Fruit fly (Drosophila melanogaster) whole organism, prepupa: ENCODE data around the gene CadN2.

Experiments used
- Blimp-1 ChIP-seq: fragments of 200-800 bp; sonication (Bioruptor generic); optimal IDR thresholded peaks from 3 replicates; lab custom pipeline; 2017; ENCODE audit warnings: missing biosample characterization, missing genetic modification characterization, mild to moderate bottlenecking, moderate library complexity, missing genetic modification reagents
- CG1621 ChIP-seq: fragments of 200-800 bp; sonication (Bioruptor generic); optimal IDR thresholded peaks from 3 replicates; lab custom pipeline; 2018; ENCODE audit warnings: missing biosample characterization, mild to moderate bottlenecking, missing genetic modification characterization
- CG4318 ChIP-seq: fragments of 200-800 bp; sonication (Bioruptor generic); optimal IDR thresholded peaks from 3 replicates; lab custom pipeline; 2017; ENCODE audit warnings: missing biosample characterization, mild to moderate bottlenecking, missing genetic modification characterization
- CG6163 ChIP-seq: fragments of 200-800 bp; sonication (Bioruptor generic); IDR thresholded peaks from 3 replicates; pipeline ENCODE4 v1.3.6; 2022; ENCODE audit warnings: missing biosample characterization, missing genetic modification characterization
- CG6854 ChIP-seq: fragments of 200-800 bp; sonication (Bioruptor generic); optimal IDR thresholded peaks from 2 replicates; lab custom pipeline; 2017; ENCODE audit warnings: missing biosample characterization, mild to moderate bottlenecking, missing genetic modification characterization
- CG8632 ChIP-seq: fragments of 200-800 bp; sonication (Bioruptor generic); optimal IDR thresholded peaks from 3 replicates; lab custom pipeline; 2016; ENCODE audit warnings: missing biosample characterization, missing genetic modification characterization
- Gug ChIP-seq: fragments of 200-800 bp; sonication (Bioruptor generic); IDR thresholded peaks from 2 replicates; pipeline ENCODE4 v1.3.6; 2022; ENCODE audit warnings: missing biosample characterization, missing genetic modification characterization
- Lpt ChIP-seq: fragments of 200-800 bp; sonication (Bioruptor generic); optimal IDR thresholded peaks from 3 replicates; lab custom pipeline; 2016; ENCODE audit warnings: missing biosample characterization, missing genetic modification characterization
- Smox ChIP-seq: fragments of 200-800 bp; sonication (Bioruptor generic); optimal IDR thresholded peaks from 3 replicates; lab custom pipeline; 2016; ENCODE audit warnings: missing biosample characterization, missing genetic modification characterization
- achi ChIP-seq: fragments of 200-800 bp; sonication (Bioruptor generic); optimal IDR thresholded peaks from 3 replicates; lab custom pipeline; 2016; ENCODE audit warnings: missing biosample characterization, missing genetic modification characterization
- esn ChIP-seq: fragments of 200-800 bp; sonication (Bioruptor generic); optimal IDR thresholded peaks from 2 replicates; lab custom pipeline; 2016; ENCODE audit warnings: missing biosample characterization, mild to moderate bottlenecking, missing genetic modification characterization, moderate library complexity
- lz ChIP-seq: fragments of 200-800 bp; sonication (Bioruptor generic); optimal IDR thresholded peaks from 3 replicates; lab custom pipeline; 2016; ENCODE audit warnings: missing biosample characterization, missing genetic modification characterization
- salr ChIP-seq, 2 experiments: fragments of 200-800 bp; sonication (Bioruptor generic); optimal IDR thresholded peaks; 3 replicates each; lab custom pipeline; 2016 to 2018; ENCODE audit warnings: missing biosample characterization in 2 of 2, missing genetic modification characterization in 2 of 2, mild to moderate bottlenecking in 1 of 2

DNA sequence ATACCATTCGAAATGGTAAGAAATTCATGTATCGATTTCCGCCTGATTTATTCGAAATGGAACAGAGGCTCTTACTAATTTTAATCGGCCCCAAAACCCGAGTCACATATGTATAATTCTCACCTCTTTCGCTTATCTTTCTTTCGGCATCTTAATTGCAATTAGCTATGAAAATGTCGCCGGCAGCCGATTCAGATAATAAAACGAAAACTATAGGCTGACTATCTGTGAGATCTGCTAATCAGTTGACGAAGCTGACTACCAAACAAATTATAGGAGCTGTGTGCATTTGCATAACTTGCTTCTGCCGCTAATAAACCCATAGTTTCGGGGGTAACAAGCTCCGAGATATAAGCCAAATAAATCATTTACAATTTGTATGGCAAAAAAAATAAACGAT is 133.9 kb downstream of the CadN2 start:
- no peak for TF ChIP-seq Gug
- no peak for TF ChIP-seq Smox (GFP tag; lab: Kevin White, UChicago)
- no peak for TF ChIP-seq salr (GFP tag; optimal IDR thresholded peaks at IDR 0.05; lab: Kevin White, UChicago)
- no peak for TF ChIP-seq CG8632 (GFP tag; lab: Kevin White, UChicago)
- no peak for TF ChIP-seq Lpt (GFP tag; lab: Kevin White, UChicago)
- no peak for TF ChIP-seq CG6854 (GFP tag; lab: Kevin White, UChicago)
- no peak for TF ChIP-seq CG4318
- TF ChIP-seq Blimp-1 (GFP tag; lab: Kevin White, UChicago), result no peak
- no peak for TF ChIP-seq esn (GFP tag; lab: Kevin White, UChicago)
- TF ChIP-seq achi (GFP tag; lab: Kevin White, UChicago), result no peak
- TF ChIP-seq lz (GFP tag; lab: Kevin White, UChicago), result no peak
- no peak for TF ChIP-seq CG6163
- no peak for TF ChIP-seq CG1621 (tag; lab: Kevin White, UChicago)
